Worm (Caenorhabditis elegans): ENCODE data around the gene dgk-1.

- no peak for TF ChIP-seq ztf-11 (tag; optimal IDR thresholded peaks at IDR 0.05)
- no peak for TF ChIP-seq elt-3 (tag; optimal IDR thresholded peaks at IDR 0.05)
- no peak for TF ChIP-seq pha-4 (tag; optimal IDR thresholded peaks at IDR 0.05)
- TF ChIP-seq unc-120 (tag; optimal IDR thresholded peaks at IDR 0.05; ENCODE audit: poor library complexity, severe bottlenecking): no peak
- no peak for TF ChIP-seq unc-39 (tag; optimal IDR thresholded peaks at IDR 0.05)
- TF ChIP-seq nhr-237 (tag; optimal IDR thresholded peaks at IDR 0.05): no peak
- no peak for TF ChIP-seq snpc-4 (tag; optimal IDR thresholded peaks at IDR 0.05)
- no peak for TF ChIP-seq nhr-12 (tag; optimal IDR thresholded peaks at IDR 0.05)
Measured at ce11 chrX:1014708-1015107, 23.5 kb upstream of the dgk-1 start.
